Worm (Caenorhabditis elegans) whole organism, L2 larva: ENCODE measurements around the gene tag-123.

ENCODE experiments used
- R02D3.7 ChIP-seq: fragments of 150-350 bp; optimal IDR thresholded peaks from 2 replicates; lab custom pipeline; 2014; ENCODE audit warnings: missing biosample characterization, missing genetic modification characterization
- Y55F3AM.14 ChIP-seq: fragments of 200-800 bp; sonication (Bioruptor generic); optimal IDR thresholded peaks from 2 replicates; lab custom pipeline; 2018; ENCODE audit warnings: mild to moderate bottlenecking, missing genetic modification characterization, missing compliant biosample characterization
- alr-1 ChIP-seq: fragments of 150-350 bp; optimal IDR thresholded peaks from 2 replicates; lab custom pipeline; 2014; ENCODE audit warnings: missing biosample characterization, missing genetic modification characterization
- aly-2 ChIP-seq: fragments of 150-350 bp; optimal IDR thresholded peaks from 2 replicates; lab custom pipeline; 2014; ENCODE audit warnings: missing biosample characterization, missing genetic modification characterization
- ama-1 ChIP-seq: fragments of 150-350 bp; optimal IDR thresholded peaks from 2 replicates; lab custom pipeline; 2018; ENCODE audit warnings: inconsistent platforms
- ceh-82 ChIP-seq: fragments of 150-350 bp; optimal IDR thresholded peaks from 2 replicates; lab custom pipeline; 2014; ENCODE audit warnings: missing biosample characterization, missing genetic modification characterization
- crh-2 ChIP-seq: sonication (generic microtip); optimal IDR thresholded peaks from 2 replicates; lab custom pipeline; 2017; ENCODE audit warnings: missing biosample characterization, missing genetic modification characterization
- dmd-4 ChIP-seq: sonication (generic microtip); optimal IDR thresholded peaks from 2 replicates; lab custom pipeline; 2017; ENCODE audit warnings: missing biosample characterization, missing genetic modification characterization
- egl-27 ChIP-seq: sonication (generic microtip); optimal IDR thresholded peaks from 3 replicates; lab custom pipeline; 2017; ENCODE audit warnings: missing biosample characterization, missing genetic modification reagents, missing genetic modification characterization
- elt-1 ChIP-seq: fragments of 150-350 bp; optimal IDR thresholded peaks from 2 replicates; lab custom pipeline; 2014; ENCODE audit warnings: missing biosample characterization, missing genetic modification characterization
- fos-1 ChIP-seq: fragments of 150-350 bp; optimal IDR thresholded peaks from 2 replicates; lab custom pipeline; 2014; ENCODE audit warnings: missing biosample characterization, missing genetic modification characterization
- gmeb-1 ChIP-seq: fragments of 150-350 bp; optimal IDR thresholded peaks from 2 replicates; lab custom pipeline; 2014; ENCODE audit warnings: missing biosample characterization, missing genetic modification characterization
- lin-11 ChIP-seq: fragments of 150-350 bp; sonication (generic microtip); optimal IDR thresholded peaks from 2 replicates; lab custom pipeline; 2014; ENCODE audit warnings: missing biosample characterization, missing genetic modification characterization, inconsistent platforms, mixed read lengths
- lin-13 ChIP-seq: fragments of 150-350 bp; optimal IDR thresholded peaks from 2 replicates; lab custom pipeline; 2014; ENCODE audit warnings: missing biosample characterization, missing genetic modification reagents, missing genetic modification characterization
- lin-39 ChIP-seq: fragments of 150-350 bp; optimal IDR thresholded peaks from 2 replicates; lab custom pipeline; 2014; ENCODE audit warnings: missing biosample characterization, missing genetic modification reagents, missing genetic modification characterization
- mab-5 ChIP-seq: fragments of 150-350 bp; optimal IDR thresholded peaks from 2 replicates; lab custom pipeline; 2014; ENCODE audit warnings: missing biosample characterization, missing genetic modification characterization
- mdl-1 ChIP-seq, 2 experiments: fragments of 150-350 bp in 1 of 2; sonication (generic microtip) in 1 of 2; optimal IDR thresholded peaks; 2 replicates each; lab custom pipeline; 2017; ENCODE audit warnings: missing biosample characterization in 2 of 2, missing genetic modification characterization in 2 of 2
- nhr-10 ChIP-seq: sonication (generic microtip); optimal IDR thresholded peaks from 2 replicates; lab custom pipeline; 2017; ENCODE audit warnings: missing biosample characterization, missing genetic modification characterization
- nhr-129 ChIP-seq: fragments of 150-350 bp; optimal IDR thresholded peaks from 2 replicates; lab custom pipeline; 2014; ENCODE audit warnings: missing biosample characterization, missing genetic modification characterization
- nhr-21 ChIP-seq: fragments of 150-350 bp; optimal IDR thresholded peaks from 2 replicates; lab custom pipeline; 2014; ENCODE audit warnings: missing biosample characterization, missing genetic modification characterization
- nhr-23 ChIP-seq: fragments of 150-350 bp; optimal IDR thresholded peaks from 2 replicates; lab custom pipeline; 2014; ENCODE audit warnings: missing biosample characterization, missing genetic modification reagents, missing genetic modification characterization
- nhr-237 ChIP-seq: fragments of 150-350 bp; optimal IDR thresholded peaks from 2 replicates; lab custom pipeline; 2014; ENCODE audit warnings: missing biosample characterization, missing genetic modification characterization
- nhr-6 ChIP-seq: fragments of 150-350 bp; optimal IDR thresholded peaks from 2 replicates; lab custom pipeline; 2014; ENCODE audit warnings: missing biosample characterization, missing genetic modification characterization
- nhr-77 ChIP-seq: fragments of 150-350 bp; optimal IDR thresholded peaks from 2 replicates; lab custom pipeline; 2014; ENCODE audit warnings: missing biosample characterization, missing genetic modification characterization
- peb-1 ChIP-seq: fragments of 150-350 bp; optimal IDR thresholded peaks from 2 replicates; lab custom pipeline; 2014; ENCODE audit warnings: missing biosample characterization, missing genetic modification characterization
- sem-4 ChIP-seq: fragments of 150-350 bp; optimal IDR thresholded peaks from 2 replicates; lab custom pipeline; 2014; ENCODE audit warnings: missing biosample characterization, missing genetic modification reagents, missing genetic modification characterization
- skn-1 ChIP-seq: sonication (generic microtip); optimal IDR thresholded peaks from 2 replicates; lab custom pipeline; 2017; ENCODE audit warnings: missing biosample characterization, missing genetic modification characterization
- sma-3 ChIP-seq: sonication (generic microtip); optimal IDR thresholded peaks from 2 replicates; lab custom pipeline; 2016; ENCODE audit warnings: missing genetic modification reagents, missing genetic modification characterization, missing compliant biosample characterization
- sma-9 ChIP-seq, 2 experiments: fragments of 150-350 bp in 1 of 2; sonication (generic microtip) in 1 of 2; optimal IDR thresholded peaks; 2 replicates each; lab custom pipeline; 2014 to 2016; ENCODE audit warnings: missing genetic modification characterization in 2 of 2, mild to moderate bottlenecking in 1 of 2, missing biosample characterization in 1 of 2, missing compliant biosample characterization in 1 of 2, missing genetic modification reagents in 1 of 2, moderate library complexity in 1 of 2
- snpc-4 ChIP-seq: fragments of 150-350 bp; optimal IDR thresholded peaks from 2 replicates; lab custom pipeline; 2014; ENCODE audit warnings: missing biosample characterization, missing genetic modification characterization
- unc-39 ChIP-seq: fragments of 150-350 bp; optimal IDR thresholded peaks from 2 replicates; lab custom pipeline; 2014; ENCODE audit warnings: missing biosample characterization, missing genetic modification characterization
- unc-55 ChIP-seq: fragments of 150-350 bp; sonication (generic microtip); optimal IDR thresholded peaks from 3 replicates; lab custom pipeline; 2014; ENCODE audit warnings: missing biosample characterization, missing genetic modification reagents, missing genetic modification characterization
- zag-1 ChIP-seq: fragments of 150-350 bp; optimal IDR thresholded peaks from 2 replicates; lab custom pipeline; 2014; ENCODE audit warnings: missing biosample characterization, missing genetic modification characterization
- ztf-11 ChIP-seq: sonication (generic microtip); optimal IDR thresholded peaks from 2 replicates; lab custom pipeline; 2017; ENCODE audit warnings: missing biosample characterization, missing genetic modification characterization

Gene tag-123

DNA sequence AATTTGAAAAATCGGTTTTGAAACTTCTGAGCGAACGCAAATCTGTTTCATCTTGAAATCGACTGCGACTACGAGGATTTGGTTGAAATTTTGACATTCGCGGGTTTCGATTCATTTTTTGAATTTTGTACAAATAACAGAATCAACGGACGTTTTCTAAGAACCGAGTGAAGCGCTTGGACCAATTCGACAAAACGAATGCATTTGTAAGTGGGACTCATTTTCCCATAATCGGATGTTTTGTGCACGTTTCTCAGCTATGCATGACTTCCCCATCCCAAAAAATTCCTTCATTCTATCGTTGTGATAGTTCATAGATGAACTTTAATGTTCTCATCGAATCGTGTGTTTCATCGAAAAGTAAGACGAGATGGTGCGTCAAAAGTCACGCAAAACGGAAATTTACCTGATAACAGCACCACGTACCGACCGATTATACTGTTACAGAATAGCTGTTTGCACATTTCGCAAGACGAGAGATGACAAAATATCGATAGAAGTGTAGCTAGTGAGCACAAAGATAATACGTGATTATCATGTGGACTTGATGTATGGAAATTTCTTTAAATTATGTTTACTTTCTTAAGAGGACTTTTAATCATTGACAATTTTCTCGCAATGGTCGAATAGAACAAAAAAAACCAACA lies 48.4 kb upstream of the tag-123 start, which contains the start of gene mec-10:
TSS of gene mec-10 (minus strand) at position 189 of the 647 bp plus-strand sequence.
- TF ChIP-seq Y55F3AM.14 (GFP tag; lab: Kevin White, UChicago) (no peak), fos-1 (tag; lab: Kevin White, UChicago) (peak; percentile 87), sma-3 (peak; percentile 3), crh-2 (peak; percentile 65), unc-55 (GFP tag; lab: Kevin White, UChicago) (peak; percentile 66), alr-1 (no peak), sma-9 (GFP tag; optimal IDR thresholded peaks at IDR 0.05; lab: Kevin White, UChicago) (peak; percentile 65), sma-9 (tag; optimal IDR thresholded peaks at IDR 0.05; lab: Kevin White, UChicago) (no peak), lin-13 (GFP tag; lab: Kevin White, UChicago) (no peak), gmeb-1 (tag; lab: Kevin White, UChicago) (peak; percentile 20)
- TF ChIP-seq, all 48 proteins: peak for 6

DNA sequence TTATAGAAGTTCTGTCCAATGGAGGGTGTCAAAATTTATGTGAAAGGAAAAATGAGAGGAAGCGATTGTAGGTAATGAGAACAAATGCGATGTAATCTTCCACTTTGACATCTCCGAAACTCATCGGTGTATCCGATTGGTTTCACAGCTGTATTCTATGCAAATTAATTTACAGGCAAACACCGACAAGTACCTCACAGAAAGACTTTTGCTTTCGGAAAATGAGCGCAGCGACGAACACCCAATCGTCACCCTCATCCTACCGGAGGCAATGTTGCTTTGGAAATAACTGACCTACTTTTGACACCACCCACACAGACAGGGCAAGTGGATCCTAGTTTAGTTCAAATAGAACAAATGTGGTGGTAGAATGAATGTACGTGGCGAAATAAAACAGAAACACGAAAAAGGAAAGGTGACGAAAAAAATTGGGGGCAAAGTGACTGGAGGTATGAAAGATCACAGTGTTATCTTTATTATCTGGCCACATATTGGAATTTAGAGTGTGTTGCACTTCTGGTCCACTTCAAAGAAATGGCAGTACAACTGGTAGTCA lies 42.1 kb upstream of the tag-123 start:
- TF ChIP-seq mdl-1 (tag; optimal IDR thresholded peaks at IDR 0.05; lab: Kevin White, UChicago): no peak
- TF ChIP-seq sma-3: no peak
- TF ChIP-seq elt-1 (tag; lab: Kevin White, UChicago): peak; percentile 15
- no peak for TF ChIP-seq Y55F3AM.14 (GFP tag; lab: Kevin White, UChicago)

DNA sequence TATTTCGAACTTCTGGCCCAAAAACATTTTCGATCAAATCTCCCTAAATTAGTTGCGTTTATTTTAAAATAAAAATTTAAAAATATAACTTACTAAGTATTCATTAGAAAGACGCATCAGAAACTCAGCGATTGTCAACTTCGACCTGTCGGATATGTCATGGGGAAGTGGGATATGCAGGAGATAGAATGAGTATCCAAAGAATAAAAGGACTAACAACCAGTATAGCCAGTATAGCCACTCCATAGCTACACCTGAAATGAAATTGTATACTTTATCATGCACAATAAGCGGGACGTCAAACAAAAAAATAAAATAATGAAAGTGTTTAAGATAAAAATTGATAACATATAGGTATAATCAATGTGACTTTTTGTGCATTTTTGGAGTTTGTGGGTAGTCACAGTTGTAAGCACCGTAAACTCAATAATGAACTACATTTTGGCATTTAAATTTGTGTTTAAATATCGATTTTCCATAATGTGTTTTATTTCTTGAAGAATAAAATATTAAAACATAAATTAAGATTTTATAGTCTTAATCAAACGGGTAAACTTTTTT lies 41.3 kb upstream of the tag-123 start, which contains the start of gene F16F9.4:
TSS of gene F16F9.4 (minus strand) at position 276 of the 561 bp plus-strand sequence.
- TF ChIP-seq fos-1 (tag; lab: Kevin White, UChicago) (peak; percentile 29), lin-11 (tag; lab: Kevin White, UChicago) (no peak), R02D3.7 (tag; lab: Kevin White, UChicago) (no peak)

DNA sequence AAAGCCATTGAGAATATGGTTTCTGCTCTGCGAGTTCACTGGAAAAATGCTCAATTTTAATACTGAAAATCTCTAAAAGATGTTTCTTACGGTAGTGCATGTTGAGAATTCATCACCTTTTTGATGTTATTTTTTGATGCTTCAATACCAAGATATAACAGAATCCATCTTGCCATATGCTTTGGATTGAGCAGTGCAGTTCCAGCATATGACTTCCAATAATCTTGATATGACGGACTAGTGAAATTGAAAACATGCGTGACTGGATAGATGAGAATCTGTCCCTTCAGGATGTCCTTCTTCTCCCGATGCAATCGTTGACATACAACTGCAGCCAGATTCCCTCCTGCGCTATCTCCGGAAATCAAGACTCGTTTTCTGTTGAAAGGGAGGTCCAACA lies 39.1 kb upstream of the tag-123 start:
- no peak for TF ChIP-seq zag-1 (tag; lab: Kevin White, UChicago)
- no peak for TF ChIP-seq alr-1
- no peak for TF ChIP-seq sma-9 (GFP tag; optimal IDR thresholded peaks at IDR 0.05; lab: Kevin White, UChicago)
- no peak for TF ChIP-seq sma-9 (tag; optimal IDR thresholded peaks at IDR 0.05; lab: Kevin White, UChicago)
- no peak for TF ChIP-seq lin-39 (tag; lab: Kevin White, UChicago)
- no peak for TF ChIP-seq nhr-77 (tag; lab: Kevin White, UChicago)
- no peak for TF ChIP-seq dmd-4 (tag; lab: Kevin White, UChicago)
- TF ChIP-seq fos-1 (tag; lab: Kevin White, UChicago): no peak
- TF ChIP-seq peb-1 (tag; lab: Kevin White, UChicago): no peak
- TF ChIP-seq, all 48 proteins: peak for 0

DNA sequence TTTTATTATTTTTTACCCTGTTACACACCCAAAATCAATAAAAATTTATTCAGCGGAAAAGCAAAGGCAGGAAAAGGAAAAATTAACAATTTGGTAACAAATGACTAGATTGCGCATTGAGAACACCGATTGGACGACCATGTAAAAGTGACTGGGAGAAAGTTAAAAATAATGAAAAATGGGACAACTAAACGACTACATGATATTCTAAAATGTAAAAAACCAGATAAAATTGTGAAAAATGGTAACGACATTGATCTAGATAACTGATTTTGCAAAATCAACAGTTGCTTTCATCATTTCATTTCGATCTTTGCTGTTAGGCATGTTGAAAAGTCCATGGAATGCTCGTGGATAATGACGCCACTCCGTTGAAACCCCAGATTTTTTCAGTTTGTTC lies 37.9 kb upstream of the tag-123 start:
- TF ChIP-seq skn-1 (tag; lab: Kevin White, UChicago): no peak
- TF ChIP-seq nhr-10 (tag; lab: Kevin White, UChicago): no peak
- TF ChIP-seq aly-2 (tag; lab: Kevin White, UChicago): no peak
- no peak for TF ChIP-seq zag-1 (tag; lab: Kevin White, UChicago)
- no peak for TF ChIP-seq peb-1 (tag; lab: Kevin White, UChicago)
- no peak for TF ChIP-seq elt-1 (tag; lab: Kevin White, UChicago)
- TF ChIP-seq ztf-11: no peak
- TF ChIP-seq sma-9 (GFP tag; optimal IDR thresholded peaks at IDR 0.05; lab: Kevin White, UChicago): no peak
- no peak for TF ChIP-seq sma-9 (tag; optimal IDR thresholded peaks at IDR 0.05; lab: Kevin White, UChicago)
- TF ChIP-seq mab-5: no peak
- no peak for TF ChIP-seq nhr-23 (tag; lab: Kevin White, UChicago)
- no peak for TF ChIP-seq nhr-21 (tag; lab: Kevin White, UChicago)
- no peak for TF ChIP-seq mdl-1 (tag; optimal IDR thresholded peaks at IDR 0.05; lab: Kevin White, UChicago)
- no peak for TF ChIP-seq R02D3.7 (tag; lab: Kevin White, UChicago)

DNA sequence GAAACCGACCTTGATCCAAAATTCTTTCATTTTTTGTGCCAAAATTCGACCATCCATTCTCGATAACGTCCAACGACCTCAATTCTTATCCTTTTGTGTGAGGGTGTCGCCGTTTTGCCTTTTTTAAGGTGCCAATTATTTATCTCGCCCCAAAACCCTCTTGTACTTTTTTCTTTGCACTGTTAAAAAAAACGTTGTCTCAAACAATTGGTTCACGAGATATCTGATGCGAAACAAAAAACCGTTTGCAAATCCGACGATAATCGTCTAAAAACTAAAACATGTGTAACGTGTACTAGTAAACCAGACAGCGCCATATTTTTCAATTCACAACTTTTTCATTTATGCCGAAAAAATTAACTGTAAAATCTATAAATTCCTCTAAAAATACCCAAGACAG lies 35.5 kb upstream of the tag-123 start, which contains the start of gene F16F9.3:
TSS of gene F16F9.3 (plus strand) at position 301 of the 400 bp plus-strand sequence.
- no peak for TF ChIP-seq ztf-11
- no peak for TF ChIP-seq lin-11 (tag; lab: Kevin White, UChicago)
- no peak for TF ChIP-seq mdl-1 (tag; optimal IDR thresholded peaks at IDR 0.05; lab: Kevin White, UChicago)
- TF ChIP-seq unc-39 (tag; lab: Kevin White, UChicago): no peak
- no peak for TF ChIP-seq fos-1 (tag; lab: Kevin White, UChicago)
- no peak for TF ChIP-seq gmeb-1 (tag; lab: Kevin White, UChicago)
- no peak for TF ChIP-seq peb-1 (tag; lab: Kevin White, UChicago)
- TF ChIP-seq nhr-129 (tag; lab: Kevin White, UChicago): no peak
- no peak for TF ChIP-seq nhr-237 (tag; lab: Kevin White, UChicago)
- TF ChIP-seq nhr-6: no peak
- no peak for TF ChIP-seq snpc-4 (tag; lab: Kevin White, UChicago)
- no peak for TF ChIP-seq nhr-10 (tag; lab: Kevin White, UChicago)
- no peak for TF ChIP-seq egl-27
- TF ChIP-seq dmd-4 (tag; lab: Kevin White, UChicago): no peak
- TF ChIP-seq ama-1 (lab: Kevin White, UChicago): no peak
- TF ChIP-seq sem-4: no peak
- no peak for TF ChIP-seq mab-5
- no peak for TF ChIP-seq nhr-21 (tag; lab: Kevin White, UChicago)
- TF ChIP-seq ceh-82 (tag; lab: Kevin White, UChicago): no peak
- TF ChIP-seq, all 48 proteins: peak for 0
